Fruit fly (Drosophila melanogaster): ENCODE measurements around the gene ru.

The ru gene

dm6 chr3L:1420950-1421349 is 50.5 kb downstream of the ru start:
- TF ChIP-seq pb (GFP tag; optimal IDR thresholded peaks at IDR 0.05) (no peak), exex (tag; optimal IDR thresholded peaks at IDR 0.05) (no peak), hbn (GFP tag; IDR thresholded peaks at IDR 0.05; ENCODE audit: partially characterized antibody) (no peak), CG14441 (GFP tag; IDR thresholded peaks at IDR 0.05) (no peak), CG7987 (GFP tag; optimal IDR thresholded peaks at IDR 0.05) (no peak), sima (GFP tag; optimal IDR thresholded peaks at IDR 0.05) (no peak), gem (tag; optimal IDR thresholded peaks at IDR 0.05) (peak; percentile 4), CG8765 (GFP tag; IDR thresholded peaks at IDR 0.05) (no peak; the same call in 1 of the 2 replicates), CG12071 (GFP tag; optimal IDR thresholded peaks at IDR 0.05) (no peak), Hey (tag; optimal IDR thresholded peaks at IDR 0.05) (no peak), phol (tag; optimal IDR thresholded peaks at IDR 0.05) (peak; percentile 10), nerfin-2 (GFP tag; IDR thresholded peaks at IDR 0.05; ENCODE audit: partially characterized antibody) (no peak), dmrt99B (tag; optimal IDR thresholded peaks at IDR 0.05) (peak; percentile 12), CG15011 (GFP tag; optimal IDR thresholded peaks at IDR 0.05) (no peak), nerfin-1 (tag; optimal IDR thresholded peaks at IDR 0.05) (no peak), Ptx1 (GFP tag; IDR thresholded peaks at IDR 0.05) (peak; percentile 26; the same call in 1 of the 2 replicates), btn (GFP tag; optimal IDR thresholded peaks at IDR 0.05) (no peak), CG30431 (GFP tag; optimal IDR thresholded peaks at IDR 0.05) (no peak), kni (GFP tag; optimal IDR thresholded peaks at IDR 0.05) (no peak), CG3995 (GFP tag; optimal IDR thresholded peaks at IDR 0.05) (no peak), Sry-β (GFP tag; optimal IDR thresholded peaks at IDR 0.05) (no peak), disco-r (GFP tag; optimal IDR thresholded peaks at IDR 0.05) (no peak), CG3407 (GFP tag; optimal IDR thresholded peaks at IDR 0.05) (no peak), CG2202 (tag; optimal IDR thresholded peaks at IDR 0.05) (no peak), lmd (GFP tag; IDR thresholded peaks at IDR 0.05) (0 out of 2 replicates have a peak, but pooled peaks have one; percentile 16), Dref (GFP tag; IDR thresholded peaks at IDR 0.05) (no peak), tio (GFP tag; optimal IDR thresholded peaks at IDR 0.05) (no peak), so (GFP tag; IDR thresholded peaks at IDR 0.05) (no peak), dm (GFP tag; optimal IDR thresholded peaks at IDR 0.05) (no peak), Side (GFP tag; optimal IDR thresholded peaks at IDR 0.05) (no peak), Dad (GFP tag; optimal IDR thresholded peaks at IDR 0.05) (no peak), CG12219 (GFP tag; optimal IDR thresholded peaks at IDR 0.05) (no peak), pita (GFP tag; optimal IDR thresholded peaks at IDR 0.05) (no peak), D19A (tag; optimal IDR thresholded peaks at IDR 0.05) (peak; percentile 20), CG33213 (GFP tag; optimal IDR thresholded peaks at IDR 0.05) (no peak), ara (GFP tag; IDR thresholded peaks at IDR 0.05) (0 out of 2 replicates have a peak, but pooled peaks have one; percentile 20), CG15269 (tag; optimal IDR thresholded peaks at IDR 0.05) (no peak), eyg (GFP tag; optimal IDR thresholded peaks at IDR 0.05) (no peak), crc (GFP tag; optimal IDR thresholded peaks at IDR 0.05) (no peak), CG11695 (GFP tag; IDR thresholded peaks at IDR 0.05) (no peak), Asciz (GFP tag; optimal IDR thresholded peaks at IDR 0.05) (peak; percentile 10), CG8281 (tag; optimal IDR thresholded peaks at IDR 0.05) (no peak), CG10979 (tag; optimal IDR thresholded peaks at IDR 0.05) (peak; percentile 45), ttk (GFP tag; IDR thresholded peaks at IDR 0.05) (no peak), Med (GFP tag) (no peak), CG2712 (tag; optimal IDR thresholded peaks at IDR 0.05) (peak; percentile 39), sug (tag; optimal IDR thresholded peaks at IDR 0.05) (no peak), CG15479 (GFP tag; optimal IDR thresholded peaks at IDR 0.05) (no peak), CG4360 (GFP tag; IDR thresholded peaks at IDR 0.05) (no peak), CG10543 (GFP tag; optimal IDR thresholded peaks at IDR 0.05) (no peak), CG4328 (GFP tag; optimal IDR thresholded peaks at IDR 0.05) (no peak)

Measured in whole organism, embryonic.